Worm (Caenorhabditis elegans): ENCODE data around the gene mrck-1.

Gene mrck-1

ce11 chrV:6291301-6291700 is 24.2 kb upstream of the mrck-1 start:
- TF ChIP-seq crh-2 (tag; optimal IDR thresholded peaks at IDR 0.05) = peak; percentile 41
- no peak for TF ChIP-seq nhr-12 (tag; optimal IDR thresholded peaks at IDR 0.05)
- peak; percentile 15 for TF ChIP-seq sma-9 (GFP tag; optimal IDR thresholded peaks at IDR 0.05)
- no peak for TF ChIP-seq sma-9 (tag; optimal IDR thresholded peaks at IDR 0.05)

- no peak for TF ChIP-seq lin-11 (tag; optimal IDR thresholded peaks at IDR 0.05)
- no peak for TF ChIP-seq nhr-237 (tag; optimal IDR thresholded peaks at IDR 0.05)
- no peak for TF ChIP-seq lsy-2 (tag; optimal IDR thresholded peaks at IDR 0.05)
- TF ChIP-seq ztf-4 (tag; optimal IDR thresholded peaks at IDR 0.05) = no peak
- TF ChIP-seq R02D3.7 (tag; optimal IDR thresholded peaks at IDR 0.05) = no peak
These were observed 21.5 kb upstream of the mrck-1 start, which contains the start of gene K12B6.11 for ce11 chrV:6288607-6289006. TSS of gene K12B6.11 (plus strand) at chrV:6288907.

- TF ChIP-seq gmeb-1 (tag; optimal IDR thresholded peaks at IDR 0.05) = no peak
- TF ChIP-seq peb-1 (tag; optimal IDR thresholded peaks at IDR 0.05) = no peak
- no peak for TF ChIP-seq lsy-2 (tag; optimal IDR thresholded peaks at IDR 0.05)
- no peak for TF ChIP-seq sem-4 (tag; optimal IDR thresholded peaks at IDR 0.05)
- TF ChIP-seq nhr-77 (tag; optimal IDR thresholded peaks at IDR 0.05) = no peak
- no peak for TF ChIP-seq C34F6.9 (tag; optimal IDR thresholded peaks at IDR 0.05)
- no peak for TF ChIP-seq Y55F3AM.14 (GFP tag; optimal IDR thresholded peaks at IDR 0.05)
- no peak for TF ChIP-seq mbf-1 (tag; optimal IDR thresholded peaks at IDR 0.05)
- no peak for TF ChIP-seq nhr-10 (tag; optimal IDR thresholded peaks at IDR 0.05)
- no peak for TF ChIP-seq lin-39 (tag; optimal IDR thresholded peaks at IDR 0.05)
- TF ChIP-seq blmp-1 (tag; optimal IDR thresholded peaks at IDR 0.05; ENCODE audit: insufficient read depth) = no peak
- TF ChIP-seq nhr-237 (tag; optimal IDR thresholded peaks at IDR 0.05) = no peak
- TF ChIP-seq sma-3 (GFP tag; optimal IDR thresholded peaks at IDR 0.05) = no peak
- TF ChIP-seq mdl-1 (tag; optimal IDR thresholded peaks at IDR 0.05) = no peak
- no peak for TF ChIP-seq elt-1 (tag; optimal IDR thresholded peaks at IDR 0.05)
- no peak for TF ChIP-seq unc-55 (GFP tag; optimal IDR thresholded peaks at IDR 0.05)
- no peak for TF ChIP-seq nhr-129 (tag; optimal IDR thresholded peaks at IDR 0.05)
- TF ChIP-seq nhr-11 (tag; optimal IDR thresholded peaks at IDR 0.05) = no peak
- no peak for TF ChIP-seq zag-1 (tag; optimal IDR thresholded peaks at IDR 0.05)
- TF ChIP-seq mab-5 (tag; optimal IDR thresholded peaks at IDR 0.05) = no peak
These were observed 19.3 kb upstream of the mrck-1 start, which contains the start of gene srn-1 for ce11 chrV:6286343-6286742. TSS of gene srn-1 (minus strand) at chrV:6286443.

ce11 chrV:6281175-6281574 is 14.1 kb upstream of the mrck-1 start, which contains the start of the genes K12B6.4 and spe-49:
TSS of gene K12B6.4 (minus strand) at chrV:6281275.
TSS of gene spe-49 (plus strand) at chrV:6281359.
- TF ChIP-seq C34F6.9 (tag; optimal IDR thresholded peaks at IDR 0.05) (no peak), nhr-25 (tag; optimal IDR thresholded peaks at IDR 0.05) (no peak), nhr-77 (tag; optimal IDR thresholded peaks at IDR 0.05) (no peak), elt-1 (tag; optimal IDR thresholded peaks at IDR 0.05) (no peak), lin-11 (tag; optimal IDR thresholded peaks at IDR 0.05) (no peak), sma-3 (GFP tag; optimal IDR thresholded peaks at IDR 0.05) (no peak), nhr-237 (tag; optimal IDR thresholded peaks at IDR 0.05) (no peak), lsy-2 (tag; optimal IDR thresholded peaks at IDR 0.05) (no peak), lin-13 (GFP tag; optimal IDR thresholded peaks at IDR 0.05) (no peak), zag-1 (tag; optimal IDR thresholded peaks at IDR 0.05) (no peak), sem-4 (tag; optimal IDR thresholded peaks at IDR 0.05) (no peak), Y55F3AM.14 (GFP tag; optimal IDR thresholded peaks at IDR 0.05) (no peak), ceh-16 (tag; optimal IDR thresholded peaks at IDR 0.05) (no peak), mdl-1 (tag; optimal IDR thresholded peaks at IDR 0.05) (no peak), aly-2 (tag; optimal IDR thresholded peaks at IDR 0.05) (no peak)

- TF ChIP-seq sma-9 (GFP tag; optimal IDR thresholded peaks at IDR 0.05) (peak; percentile 27), sma-9 (tag; optimal IDR thresholded peaks at IDR 0.05) (no peak), nhr-12 (tag; optimal IDR thresholded peaks at IDR 0.05) (no peak)
These were observed 13.0 kb upstream of the mrck-1 start for ce11 chrV:6280067-6280466.

Measured in whole organism, L2 larva.